Worm (Caenorhabditis elegans) whole organism, L4 larva: ENCODE data around the gene Y44A6D.6.

ENCODE experiments used
- D1046.2 ChIP-seq: fragments of 200-800 bp; sonication (Bioruptor generic); IDR thresholded peaks from 2 replicates; pipeline ENCODE4 v1.3.6; 2022; ENCODE audit warnings: missing genetic modification characterization, missing compliant biosample characterization
- F26F4.8 ChIP-seq: fragments of 200-800 bp; sonication (Bioruptor generic); conservative IDR thresholded peaks from 2 replicates; pipeline ENCODE4 v1.3.6; 2022; ENCODE audit warnings: missing genetic modification characterization, missing compliant biosample characterization
- R02D3.7 ChIP-seq: fragments of 150-350 bp; sonication (generic microtip); optimal IDR thresholded peaks from 3 replicates; lab custom pipeline; 2014; ENCODE audit warnings: missing biosample characterization, missing genetic modification characterization
- T26A8.4 ChIP-seq: fragments of 200-800 bp; sonication (Bioruptor generic); IDR thresholded peaks from 2 replicates; pipeline ENCODE4 v1.3.6; 2022; ENCODE audit warnings: missing genetic modification characterization, missing compliant biosample characterization
- Y105C5A.15 ChIP-seq: fragments of 200-800 bp; sonication (Bioruptor generic); IDR thresholded peaks from 2 replicates; pipeline ENCODE4 v1.3.6; 2022; ENCODE audit warnings: missing genetic modification characterization, missing compliant biosample characterization
- ceh-20 ChIP-seq: fragments of 200-800 bp; sonication (Bioruptor generic); IDR thresholded peaks from 2 replicates; pipeline ENCODE4 v1.3.6; 2022; ENCODE audit warnings: missing genetic modification reagents, missing genetic modification characterization, missing compliant biosample characterization
- ceh-62 ChIP-seq: sonication (generic microtip); optimal IDR thresholded peaks from 2 replicates; lab custom pipeline; 2017; ENCODE audit warnings: missing biosample characterization, missing genetic modification characterization
- cey-2 ChIP-seq: sonication (generic microtip); optimal IDR thresholded peaks from 3 replicates; lab custom pipeline; 2017; ENCODE audit warnings: missing genetic modification characterization, mild to moderate bottlenecking, missing compliant biosample characterization, antibody characterized with exemption, borderline replicate concordance; ENCODE audit not compliant: insufficient read depth
- dmd-6 ChIP-seq: fragments of 200-800 bp; sonication (Bioruptor generic); IDR thresholded peaks from 2 replicates; pipeline ENCODE4 v1.3.6; 2022; ENCODE audit warnings: missing genetic modification reagents, missing genetic modification characterization, missing compliant biosample characterization
- dmd-8 ChIP-seq: fragments of 200-800 bp; sonication (Bioruptor generic); IDR thresholded peaks from 2 replicates; pipeline ENCODE4 v1.3.6; 2022; ENCODE audit warnings: missing genetic modification characterization, missing compliant biosample characterization
- duxl-1 ChIP-seq: sonication (generic microtip); optimal IDR thresholded peaks from 2 replicates; lab custom pipeline; 2016; ENCODE audit warnings: mild to moderate bottlenecking, missing genetic modification characterization, moderate library complexity, missing compliant biosample characterization; ENCODE audit not compliant: poor library complexity
- egl-27 ChIP-seq: sonication (generic microtip); optimal IDR thresholded peaks from 3 replicates; lab custom pipeline; 2017; ENCODE audit warnings: missing biosample characterization, missing genetic modification reagents, missing genetic modification characterization
- gei-8 ChIP-seq: fragments of 200-800 bp; sonication (Bioruptor generic); optimal IDR thresholded peaks from 2 replicates; lab custom pipeline; 2018; ENCODE audit warnings: mild to moderate bottlenecking, missing genetic modification characterization, missing compliant biosample characterization
- hmg-1.1 ChIP-seq: fragments of 200-800 bp; sonication (Bioruptor generic); IDR thresholded peaks from 2 replicates; pipeline ENCODE4 v1.3.6; 2022; ENCODE audit warnings: missing genetic modification reagents, missing genetic modification characterization, missing compliant biosample characterization
- lin-1 ChIP-seq: fragments of 200-800 bp; sonication (Bioruptor generic); IDR thresholded peaks from 2 replicates; pipeline ENCODE4 v1.3.6; 2022; ENCODE audit warnings: missing genetic modification reagents, missing genetic modification characterization, missing compliant biosample characterization
- madf-9 ChIP-seq: fragments of 200-800 bp; sonication (Bioruptor generic); conservative IDR thresholded peaks from 2 replicates; pipeline ENCODE4 v1.3.6; 2022; ENCODE audit warnings: missing genetic modification reagents, missing genetic modification characterization, missing compliant biosample characterization
- mdt-29 ChIP-seq: fragments of 200-800 bp; sonication (Bioruptor generic); IDR thresholded peaks from 2 replicates; pipeline ENCODE4 v1.3.6; 2022; ENCODE audit warnings: missing genetic modification reagents, missing genetic modification characterization, missing compliant biosample characterization
- mxl-2 ChIP-seq: fragments of 200-800 bp; sonication (Bioruptor generic); conservative IDR thresholded peaks from 2 replicates; pipeline ENCODE4 v1.3.6; 2022; ENCODE audit warnings: missing genetic modification reagents, missing genetic modification characterization, missing compliant biosample characterization
- mxl-3 ChIP-seq: fragments of 200-800 bp; sonication (Bioruptor generic); optimal IDR thresholded peaks from 2 replicates; lab custom pipeline; 2018; ENCODE audit warnings: mild to moderate bottlenecking, missing genetic modification characterization, missing compliant biosample characterization
- nhr-10 ChIP-seq: fragments of 150-350 bp; optimal IDR thresholded peaks from 2 replicates; lab custom pipeline; 2014; ENCODE audit warnings: missing biosample characterization, missing genetic modification characterization
- nhr-25 ChIP-seq: sonication (generic microtip); optimal IDR thresholded peaks from 2 replicates; lab custom pipeline; 2017; ENCODE audit warnings: missing genetic modification characterization, mild to moderate bottlenecking, missing compliant biosample characterization, antibody characterized with exemption, moderate library complexity, borderline replicate concordance; ENCODE audit not compliant: insufficient read depth
- nhr-28 ChIP-seq: fragments of 150-350 bp; optimal IDR thresholded peaks from 2 replicates; lab custom pipeline; 2014; ENCODE audit warnings: missing biosample characterization, missing genetic modification characterization
- nhr-41 ChIP-seq: fragments of 200-800 bp; sonication (Bioruptor generic); IDR thresholded peaks from 2 replicates; pipeline ENCODE4 v1.3.6; 2022; ENCODE audit warnings: missing genetic modification reagents, missing genetic modification characterization, missing compliant biosample characterization
- nhr-6 ChIP-seq: fragments of 150-350 bp; optimal IDR thresholded peaks from 2 replicates; lab custom pipeline; 2014; ENCODE audit warnings: missing biosample characterization, missing genetic modification characterization
- php-3 ChIP-seq: fragments of 200-800 bp; sonication (Bioruptor generic); IDR thresholded peaks from 2 replicates; pipeline ENCODE4 v1.3.6; 2022; ENCODE audit warnings: missing genetic modification reagents, missing genetic modification characterization, missing compliant biosample characterization
- snpc-4 ChIP-seq: fragments of 150-350 bp; optimal IDR thresholded peaks from 2 replicates; lab custom pipeline; 2014; ENCODE audit warnings: missing biosample characterization, missing genetic modification characterization
- unc-62 ChIP-seq, 3 experiments: fragments of 150-350 bp in 1 of 3; sonication (generic microtip); optimal IDR thresholded peaks in 2 of 3; peaks in 1 of 3; 1 replicate in 1 of 3; 2 replicates in 2 of 3; lab custom pipeline; 2014 to 2017; ENCODE audit warnings: missing biosample characterization in 3 of 3, missing genetic modification characterization in 3 of 3, missing genetic modification reagents in 3 of 3, missing genotype in 1 of 3

Y44A6D.6 gene

DNA sequence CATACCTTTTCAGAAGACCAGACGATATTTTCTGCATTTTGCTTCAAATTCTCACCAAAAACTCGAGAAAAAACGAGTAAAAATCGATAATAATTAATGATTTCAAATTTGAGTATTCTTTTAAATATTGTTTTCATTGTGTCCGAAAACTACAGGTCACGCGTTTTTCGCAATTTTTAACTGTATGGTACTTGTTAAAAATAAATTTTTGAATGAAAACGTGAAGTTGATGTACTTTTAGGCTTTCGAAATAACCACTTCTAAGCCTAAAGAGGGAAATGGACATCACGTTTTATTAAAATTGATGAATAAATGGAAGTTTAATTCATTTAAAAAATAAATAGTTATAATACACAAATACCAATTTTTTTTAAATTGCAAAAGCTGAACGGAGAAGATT is 4.2 kb upstream of the Y44A6D.6 start, which contains the start of gene Y44A6D.5:
TSS of gene Y44A6D.5 (minus strand) at position 101 of the 400 bp plus-strand sequence.
- TF ChIP-seq mxl-3 (GFP tag; lab: Kevin White, UChicago) (no peak), nhr-25 (tag; lab: Kevin White, UChicago) (no peak), D1046.2 (GFP tag; lab: Robert Waterston, UW) (no peak), cey-2 (tag; lab: Kevin White, UChicago) (no peak), egl-27 (tag; lab: Kevin White, UChicago) (no peak), duxl-1 (tag; lab: Kevin White, UChicago) (no peak), nhr-6 (tag; lab: Kevin White, UChicago) (no peak), mxl-2 (GFP tag; lab: Robert Waterston, UW) (no peak), mdt-29 (GFP tag; lab: Robert Waterston, UW) (no peak), ceh-20 (GFP tag; lab: Robert Waterston, UW) (no peak), dmd-6 (GFP tag; lab: Robert Waterston, UW) (no peak), lin-1 (GFP tag; lab: Robert Waterston, UW) (no peak), R02D3.7 (tag; lab: Kevin White, UChicago) (no peak), gei-8 (GFP tag; lab: Kevin White, UChicago) (no peak), ceh-62 (tag; lab: Kevin White, UChicago) (no peak)
- TF ChIP-seq, all 104 proteins: peak for 0

- TF ChIP-seq php-3 (0 out of 2 replicates have a peak, but pooled peaks have one; percentile 56), nhr-41 (peak; percentile 33; the same call in 1 of the 2 replicates), Y105C5A.15 (peak; percentile 7; the same call in 1 of the 2 replicates), snpc-4 (tag; lab: Kevin White, UChicago) (peak; percentile 64)
These were observed 3.7 kb upstream of the Y44A6D.6 start for ce11 chrV:20803464-20803863.

ce11 chrV:20813646-20814045 is 6.5 kb downstream of the Y44A6D.6 start:
- no peak for TF ChIP-seq cey-2 (tag; lab: Kevin White, UChicago)
- peak in 1 of 2 experiments; percentile 92 for TF ChIP-seq unc-62 (GFP tag; optimal IDR thresholded peaks at IDR 0.05 in 1 of 2; lab: Kevin White, UChicago)
- no peak for TF ChIP-seq unc-62 (tag; optimal IDR thresholded peaks at IDR 0.05; lab: Kevin White, UChicago)
- no peak for TF ChIP-seq T26A8.4 (GFP tag; lab: Robert Waterston, UW)

- no peak for TF ChIP-seq hmg-1.1 (GFP tag; lab: Robert Waterston, UW)
These were observed 7.3 kb downstream of the Y44A6D.6 start, which contains the start of gene Y44A6D.7 for ce11 chrV:20814424-20814823. TSS of gene Y44A6D.7 (plus strand) at chrV:20814724.

DNA sequence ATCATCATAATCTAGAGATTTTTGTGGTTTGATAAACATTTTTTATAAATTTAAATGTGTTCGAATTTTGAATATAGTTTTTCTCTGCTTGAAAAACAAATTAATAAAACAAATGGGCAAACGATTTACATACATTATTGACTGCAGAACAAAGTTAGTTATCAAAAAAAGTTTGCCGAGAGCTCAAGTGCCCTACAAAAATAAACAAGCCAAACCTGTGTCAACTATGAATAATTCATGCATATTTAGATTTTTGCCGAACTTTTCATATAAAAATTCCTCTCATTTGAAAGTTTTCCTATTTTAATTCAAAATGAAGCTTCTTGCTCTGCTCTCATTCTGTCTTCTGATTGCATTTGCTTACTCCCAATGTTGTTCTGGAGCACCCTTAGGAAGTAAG is 8.7 kb downstream of the Y44A6D.6 start, which contains the start of gene sshk-1:
TSS of gene sshk-1 (plus strand) at position 301 of the 400 bp plus-strand sequence.
- TF ChIP-seq F26F4.8 (GFP tag; lab: Robert Waterston, UW) (no peak), madf-9 (GFP tag; lab: Robert Waterston, UW) (no peak), nhr-10 (tag; lab: Kevin White, UChicago) (no peak)
- TF ChIP-seq, all 104 proteins: peak for 0

DNA sequence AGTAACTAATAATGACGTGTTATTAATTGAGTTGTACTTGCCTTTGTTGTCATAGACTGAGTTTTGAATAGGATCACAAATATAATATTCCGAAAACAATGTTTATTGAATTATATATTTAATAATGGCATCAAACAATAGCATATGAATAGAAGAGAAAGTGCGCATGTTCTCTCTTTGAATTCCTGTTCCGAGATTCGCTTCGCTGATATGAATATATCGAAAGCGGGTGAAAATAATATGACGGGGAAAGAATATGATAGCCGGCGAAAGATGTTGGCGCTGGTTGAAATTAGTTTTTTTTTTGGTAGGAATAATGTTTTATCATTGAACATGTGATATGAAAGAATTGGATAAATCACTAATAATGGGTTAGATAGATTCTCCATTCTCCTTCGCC is 12.9 kb downstream of the Y44A6D.6 start, which contains the start of gene T03D8.6:
TSS of gene T03D8.6 (minus strand) at position 298 of the 400 bp plus-strand sequence.
- TF ChIP-seq nhr-28 (tag; lab: Kevin White, UChicago) = peak; percentile 17
- TF ChIP-seq dmd-8 (GFP tag; lab: Robert Waterston, UW) = no peak
- TF ChIP-seq, all 104 proteins: peak for 1
